Worm (Caenorhabditis elegans): ENCODE results near the gene Y38C1AA.1.

Gene Y38C1AA.1

DNA sequence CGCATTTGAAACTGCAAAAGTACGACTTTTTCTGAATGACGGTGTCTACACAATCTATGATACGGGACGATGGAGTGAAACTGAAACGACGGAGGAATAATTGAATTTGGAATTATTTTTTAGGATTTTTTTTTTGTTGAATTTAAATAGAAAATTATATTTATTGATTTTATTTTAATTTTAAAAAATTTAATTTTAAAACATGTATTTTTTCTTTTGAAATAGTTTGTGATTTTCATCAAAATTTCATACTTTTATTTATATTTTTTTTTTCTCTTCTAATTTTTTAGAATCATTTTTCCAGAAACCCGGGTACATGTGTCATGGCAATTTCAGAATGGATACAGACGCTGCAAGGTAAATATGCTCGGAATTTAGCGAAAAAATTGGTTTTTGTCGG is at the start of gene Y38C1AA.1:
Gene Y38C1AA.1 (plus strand): TSS at position 301 of the 400 bp plus-strand sequence.
- no peak for TF ChIP-seq unc-62 (GFP tag; optimal IDR thresholded peaks at IDR 0.05)

- no peak for TF ChIP-seq unc-62 (GFP tag; optimal IDR thresholded peaks at IDR 0.05)
Measured at ce11 chrIV:158662-159061, 49.3 kb upstream of the Y38C1AA.1 start, which contains the start of gene Y38C1AA.7. Gene Y38C1AA.7, plus strand, starts transcription at chrIV:158962.

- no peak for TF ChIP-seq unc-62 (GFP tag; optimal IDR thresholded peaks at IDR 0.05)
Measured at ce11 chrIV:159864-160263, 48.1 kb upstream of the Y38C1AA.1 start, which contains the start of gene Y38C1AA.19. Gene Y38C1AA.19, plus strand, starts transcription at chrIV:160164.

ce11 chrIV:162530-162929 is 45.5 kb upstream of the Y38C1AA.1 start, which contains the start of gene Y38C1AA.6:
Gene Y38C1AA.6, plus strand, starts transcription at chrIV:162830.
- TF ChIP-seq unc-62 (GFP tag; optimal IDR thresholded peaks at IDR 0.05): no peak

- TF ChIP-seq unc-62 (GFP tag; optimal IDR thresholded peaks at IDR 0.05): no peak
Measured at ce11 chrIV:164777-165176, 43.2 kb upstream of the Y38C1AA.1 start, which contains the start of gene cutl-24. Gene cutl-24, plus strand, starts transcription at chrIV:165077.

ce11 chrIV:171036-171435 is 36.9 kb upstream of the Y38C1AA.1 start:
- TF ChIP-seq unc-62 (GFP tag; optimal IDR thresholded peaks at IDR 0.05): no peak

- no peak for TF ChIP-seq unc-62 (GFP tag; optimal IDR thresholded peaks at IDR 0.05)
Measured at ce11 chrIV:172990-173389, 35.0 kb upstream of the Y38C1AA.1 start.

DNA sequence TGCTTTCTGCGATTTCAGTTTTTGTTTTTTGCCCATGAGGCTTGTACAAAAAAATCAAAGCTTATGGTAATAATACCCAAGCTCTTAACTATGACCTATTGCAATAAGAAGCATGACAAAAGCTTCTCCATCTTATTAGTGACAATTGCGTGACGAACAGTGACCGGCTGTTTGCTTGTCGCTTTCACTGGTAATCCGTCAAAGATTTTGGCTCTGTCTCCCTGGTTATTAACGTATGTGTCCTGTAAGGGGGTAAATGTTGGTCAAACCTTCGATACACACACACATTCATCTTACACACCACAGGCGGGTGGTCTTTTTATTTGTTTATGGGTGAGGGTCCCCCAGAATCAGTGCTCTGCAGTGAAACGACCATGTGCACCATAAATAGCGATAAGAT is 33.9 kb upstream of the Y38C1AA.1 start:
- no peak for TF ChIP-seq unc-62 (GFP tag; optimal IDR thresholded peaks at IDR 0.05)

DNA sequence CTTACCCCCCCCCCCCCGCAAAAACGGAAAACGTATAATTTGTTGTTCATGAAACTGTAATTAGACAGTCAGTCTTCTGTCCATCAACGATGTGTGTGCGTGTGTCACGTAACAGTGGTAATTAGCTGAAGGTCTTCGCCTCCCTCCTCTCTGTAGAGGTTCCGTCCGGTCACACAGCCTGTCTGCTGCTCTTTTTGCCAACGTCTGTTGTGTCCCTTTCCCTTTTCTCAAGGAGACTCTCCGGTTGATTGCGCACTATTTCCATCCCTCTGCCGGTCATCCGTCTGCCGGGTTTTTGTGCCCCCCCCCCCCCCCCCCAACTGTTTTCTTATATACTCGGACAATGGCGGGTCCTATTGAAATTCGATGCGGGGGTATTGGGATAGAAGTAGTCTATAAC is 32.3 kb upstream of the Y38C1AA.1 start:
- no peak for TF ChIP-seq unc-62 (GFP tag; optimal IDR thresholded peaks at IDR 0.05)

DNA sequence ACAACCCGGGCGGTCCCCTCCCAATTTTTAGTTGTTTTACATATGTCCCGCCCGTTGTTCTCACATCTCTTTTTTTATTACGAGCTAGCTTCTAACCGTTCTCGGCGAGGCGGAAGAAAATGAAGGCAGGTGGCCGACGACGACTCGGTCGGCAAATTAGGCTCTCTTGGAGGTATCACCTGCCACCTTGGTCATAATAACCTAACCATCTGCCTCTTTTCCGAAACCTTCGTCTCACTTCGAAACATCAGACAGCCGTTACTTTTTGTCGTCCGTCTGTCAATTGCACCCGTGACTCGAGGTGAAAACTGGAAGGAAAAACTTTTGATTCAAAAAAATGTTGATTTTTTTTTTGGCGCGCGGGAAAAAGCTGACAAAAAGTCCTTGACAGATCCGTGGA is 30.5 kb upstream of the Y38C1AA.1 start:
- TF ChIP-seq unc-62 (GFP tag; optimal IDR thresholded peaks at IDR 0.05): no peak

DNA sequence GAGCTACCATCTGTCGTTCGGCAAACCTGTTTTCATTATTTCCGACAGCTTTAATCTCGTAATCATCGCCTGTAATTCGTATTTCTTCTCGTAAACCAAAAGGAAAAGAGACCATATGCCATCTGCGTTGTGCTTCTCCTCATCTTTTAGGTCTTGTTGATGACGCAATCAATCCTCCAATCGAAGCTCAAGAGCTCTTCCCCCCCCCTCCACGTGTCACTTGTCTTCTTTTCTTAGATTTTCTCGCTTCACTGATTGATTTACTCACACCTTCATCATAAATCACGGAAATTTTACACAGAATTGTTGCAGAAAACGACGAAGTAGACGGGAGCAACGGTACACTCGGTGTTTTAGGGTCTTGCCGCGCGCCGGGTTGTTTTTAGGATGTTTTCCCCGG is 29.3 kb upstream of the Y38C1AA.1 start, which contains the start of gene tcl-2:
Gene tcl-2 (plus strand): TSS at position 388 of the 400 bp plus-strand sequence.
- TF ChIP-seq unc-62 (GFP tag; optimal IDR thresholded peaks at IDR 0.05): no peak

DNA sequence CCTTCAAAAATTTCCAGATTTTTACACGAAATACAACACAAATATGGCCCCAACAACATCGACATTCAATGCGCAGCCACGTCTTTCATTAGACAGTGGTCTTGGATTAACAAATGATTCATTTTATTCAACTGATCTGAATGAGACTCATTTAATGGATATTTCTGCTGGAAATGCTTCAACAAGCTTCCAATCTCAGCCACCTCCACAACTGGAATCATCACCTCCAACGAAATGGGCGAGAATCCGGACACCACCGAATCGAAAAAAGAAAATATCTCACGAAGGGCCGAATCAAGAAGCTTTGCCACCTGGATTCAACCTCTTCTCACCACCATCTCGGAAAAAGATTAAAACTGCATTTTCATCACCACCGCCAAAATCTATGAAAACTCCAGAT is 28.3 kb upstream of the Y38C1AA.1 start:
- no peak for TF ChIP-seq unc-62 (GFP tag; optimal IDR thresholded peaks at IDR 0.05)

DNA sequence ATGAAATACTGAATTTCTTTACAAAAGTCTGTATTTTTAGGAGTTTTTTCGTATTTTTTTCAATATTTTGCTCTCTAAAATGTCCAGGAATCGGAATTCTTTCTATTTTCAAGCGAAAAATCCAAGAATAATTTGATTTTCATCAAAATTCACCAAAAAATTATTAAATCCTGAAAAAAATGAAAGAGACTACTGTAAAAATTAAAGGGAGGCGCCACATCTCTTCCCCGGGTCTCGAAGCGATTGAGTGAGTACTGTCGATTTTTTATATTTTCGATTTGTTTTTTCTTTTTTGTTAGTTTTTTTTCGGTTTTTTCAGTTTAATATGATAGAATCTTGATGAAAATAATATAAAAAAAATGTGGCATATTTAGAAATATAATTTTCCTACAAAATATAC is 24.5 kb upstream of the Y38C1AA.1 start:
- no peak for TF ChIP-seq unc-62 (GFP tag; optimal IDR thresholded peaks at IDR 0.05)

DNA sequence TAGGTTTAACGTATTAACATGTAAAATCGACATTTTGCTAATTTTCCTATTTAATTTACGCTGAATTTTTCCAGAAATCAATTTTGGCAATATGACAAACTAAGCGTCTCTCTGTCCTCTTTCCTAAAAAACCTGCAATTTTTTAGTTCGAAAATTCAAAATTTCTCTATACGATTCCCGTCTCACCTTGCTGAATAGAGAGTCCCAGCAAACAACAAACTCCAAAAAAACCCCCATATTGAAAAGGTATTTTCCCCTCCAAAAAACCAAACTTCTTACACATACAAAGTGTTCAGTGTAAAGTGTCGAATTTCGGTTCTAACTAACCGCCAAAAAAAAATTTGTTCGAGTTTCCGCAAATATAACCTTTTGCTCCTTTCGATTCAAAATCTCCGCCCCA is 23.8 kb upstream of the Y38C1AA.1 start, which contains the start of gene pnc-1:
Gene pnc-1 (plus strand): TSS at position 301 of the 400 bp plus-strand sequence.
- no peak for TF ChIP-seq unc-62 (GFP tag; optimal IDR thresholded peaks at IDR 0.05)

DNA sequence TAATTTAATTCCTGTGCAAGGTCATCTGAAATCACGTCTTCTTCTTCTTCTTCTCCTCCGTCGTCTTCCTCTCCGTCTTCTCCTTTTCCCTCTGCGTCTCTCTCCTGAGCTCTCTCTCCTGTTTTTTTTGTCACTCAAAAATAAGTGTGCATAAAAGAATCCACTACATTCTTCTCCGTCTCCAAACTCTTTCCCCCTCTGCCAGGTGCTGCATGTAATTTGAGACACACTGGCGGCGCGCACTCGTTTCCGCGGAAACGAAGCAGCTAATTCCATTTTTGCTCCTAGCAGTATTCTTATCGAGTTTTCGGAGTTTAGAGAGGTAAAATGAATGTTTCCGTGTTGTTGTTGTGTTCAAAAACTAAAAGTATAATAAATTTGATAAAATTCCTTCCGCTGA is 21.9 kb upstream of the Y38C1AA.1 start:
- TF ChIP-seq unc-62 (GFP tag; optimal IDR thresholded peaks at IDR 0.05): no peak

DNA sequence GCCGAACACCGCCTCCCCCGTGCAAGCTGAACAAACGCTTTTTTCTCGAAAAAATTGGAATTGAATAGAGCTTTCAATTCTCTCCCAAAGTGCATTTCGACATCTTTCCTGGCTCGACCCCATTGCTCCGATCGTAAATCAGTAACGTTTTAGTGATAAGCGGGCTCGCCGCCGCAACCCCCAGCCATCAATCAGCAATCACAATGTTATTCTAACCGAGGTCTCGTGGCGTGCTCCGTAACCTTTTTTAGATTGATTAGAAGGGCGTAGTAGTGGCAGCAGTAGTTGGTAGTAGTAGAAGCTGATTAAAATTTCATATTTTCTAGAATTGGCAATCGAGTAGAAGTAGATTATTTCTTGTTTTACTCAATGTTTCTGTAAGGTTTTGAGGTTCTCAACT is 20.6 kb upstream of the Y38C1AA.1 start:
- no peak for TF ChIP-seq unc-62 (GFP tag; optimal IDR thresholded peaks at IDR 0.05)

ce11 chrIV:189087-189486 is 18.9 kb upstream of the Y38C1AA.1 start:
- TF ChIP-seq unc-62 (GFP tag; optimal IDR thresholded peaks at IDR 0.05): no peak

DNA sequence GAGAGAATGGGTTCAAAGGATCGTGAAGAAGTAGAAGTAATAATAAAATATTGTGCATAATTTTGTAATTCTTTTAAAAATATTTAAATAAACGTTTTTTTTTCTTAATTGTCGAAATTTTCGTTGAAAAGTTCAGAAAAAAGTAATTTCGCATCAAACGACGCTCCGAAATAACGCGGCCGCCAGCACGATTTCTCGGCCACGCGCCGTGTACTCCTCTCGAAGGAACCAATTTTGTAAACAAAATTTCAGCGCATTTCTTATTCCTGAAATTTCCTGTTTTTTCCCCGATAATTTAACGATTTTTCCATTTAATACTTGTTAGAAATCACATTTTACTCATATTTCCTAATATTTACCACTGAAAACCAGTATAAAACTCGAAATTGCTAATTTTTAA is 15.9 kb upstream of the Y38C1AA.1 start, which contains the start of gene Y38C1AA.12:
Gene Y38C1AA.12 (plus strand): TSS at position 211 of the 400 bp plus-strand sequence.
- no peak for TF ChIP-seq unc-62 (GFP tag; optimal IDR thresholded peaks at IDR 0.05)
